Fruit fly (Drosophila melanogaster): ENCODE data around the gene Ccdc56.
A peak's percentile ranks its signal among the peaks of the same experiment; 100 is the strongest.

Gene Ccdc56

dm6 chr3L:11683819-11684521 lies 24.8 kb upstream of the Ccdc56 start, which contains the start of gene Sugb (continued):
- peak; percentile 24 for TF ChIP-seq CG33213 (GFP tag; optimal IDR thresholded peaks at IDR 0.05)
- TF ChIP-seq ase (GFP tag; IDR thresholded peaks at IDR 0.05), result no peak
- TF ChIP-seq C15 (GFP tag; IDR thresholded peaks at IDR 0.05), result no peak
- TF ChIP-seq CG6272 (GFP tag; IDR thresholded peaks at IDR 0.05), result peak; percentile 46; the same call in 1 of the 2 replicates
- no peak for TF ChIP-seq CG8281 (tag; optimal IDR thresholded peaks at IDR 0.05)
- TF ChIP-seq CG32532 (GFP tag; IDR thresholded peaks at IDR 0.05), result peak; percentile 69
- peak; percentile 48 for TF ChIP-seq Hey (tag; optimal IDR thresholded peaks at IDR 0.05)
- peak; percentile 56; the same call in 1 of the 2 replicates for TF ChIP-seq hbn (GFP tag; IDR thresholded peaks at IDR 0.05; ENCODE audit: partially characterized antibody)
- TF ChIP-seq CG12219 (GFP tag; optimal IDR thresholded peaks at IDR 0.05), result peak; percentile 14
- TF ChIP-seq Myb (GFP tag; optimal IDR thresholded peaks at IDR 0.05), result peak; percentile 41
- 0 out of 3 replicates have a peak, but pooled peaks have one; percentile 20 for TF ChIP-seq ken (GFP tag; IDR thresholded peaks at IDR 0.05)
- TF ChIP-seq Dad (GFP tag; optimal IDR thresholded peaks at IDR 0.05), result peak; percentile 28
- TF ChIP-seq Oli (tag; optimal IDR thresholded peaks at IDR 0.05), result peak; percentile 32
- TF ChIP-seq gfzf (GFP tag; optimal IDR thresholded peaks at IDR 0.05), result no peak
- TF ChIP-seq CG6765 (GFP tag; optimal IDR thresholded peaks at IDR 0.05), result peak; percentile 63
- TF ChIP-seq Spps (tag; optimal IDR thresholded peaks at IDR 0.05), result no peak
- peak; percentile 39 for TF ChIP-seq trem (tag; optimal IDR thresholded peaks at IDR 0.05)
- TF ChIP-seq CG6683 (GFP tag; optimal IDR thresholded peaks at IDR 0.05), result peak; percentile 40
- peak; percentile 38 for TF ChIP-seq CG2116 (GFP tag; optimal IDR thresholded peaks at IDR 0.05)
- TF ChIP-seq CG3838 (GFP tag; optimal IDR thresholded peaks at IDR 0.05), result peak; percentile 56
- TF ChIP-seq Ets97D (GFP tag; optimal IDR thresholded peaks at IDR 0.05), result peak; percentile 54
- TF ChIP-seq CG13624 (GFP tag; optimal IDR thresholded peaks at IDR 0.05), result peak; percentile 83
- peak; percentile 7 to 52 for TF ChIP-seq chif (GFP tag; optimal IDR thresholded peaks at IDR 0.05)
- TF ChIP-seq CG10366 (GFP tag; IDR thresholded peaks at IDR 0.05), result peak; percentile 40; the same call in 1 of the 2 replicates
- no peak for TF ChIP-seq Doc2 (GFP tag; IDR thresholded peaks at IDR 0.05)
- peak; percentile 58 for TF ChIP-seq CG17829 (tag; optimal IDR thresholded peaks at IDR 0.05)
- no peak for TF ChIP-seq Kr (GFP tag; optimal IDR thresholded peaks at IDR 0.05)
- peak; percentile 20 for TF ChIP-seq CG10979 (tag; optimal IDR thresholded peaks at IDR 0.05)
- peak; percentile 36 for TF ChIP-seq CG8944 (GFP tag; optimal IDR thresholded peaks at IDR 0.05)
- TF ChIP-seq wor (GFP tag; IDR thresholded peaks at IDR 0.05), result no peak
- no peak for TF ChIP-seq nerfin-2 (GFP tag; IDR thresholded peaks at IDR 0.05; ENCODE audit: partially characterized antibody)
- peak; percentile 67 for TF ChIP-seq Mad (GFP tag; optimal IDR thresholded peaks at IDR 0.05)
- no peak for TF ChIP-seq CG17186 (GFP tag; optimal IDR thresholded peaks at IDR 0.05)
- peak; percentile 55 for TF ChIP-seq CG9727 (GFP tag; optimal IDR thresholded peaks at IDR 0.05)
- TF ChIP-seq dysf (GFP tag; IDR thresholded peaks at IDR 0.05), result peak; percentile 66; the same call in 1 of the 3 replicates
- peak; percentile 56; the same call in 1 of the 2 replicates for TF ChIP-seq Ptx1 (GFP tag; IDR thresholded peaks at IDR 0.05)
- peak; percentile 15; the same call in 1 of the 2 replicates for TF ChIP-seq sens-2 (GFP tag; IDR thresholded peaks at IDR 0.05)
- TF ChIP-seq Antp (GFP tag; optimal IDR thresholded peaks at IDR 0.05), result peak; percentile 41
- TF ChIP-seq insv (GFP tag; optimal IDR thresholded peaks at IDR 0.05), result peak in 1 of 2 experiments; percentile 74
- peak; percentile 33 for TF ChIP-seq schlank (tag; optimal IDR thresholded peaks at IDR 0.05)
- TF ChIP-seq E2f1 (GFP tag; IDR thresholded peaks at IDR 0.05), result peak; percentile 41; the same call in 1 of the 2 replicates
- peak; percentile 10 for TF ChIP-seq MESR4 (GFP tag; optimal IDR thresholded peaks at IDR 0.05)
- peak; percentile 9 for TF ChIP-seq HHEX (GFP tag; optimal IDR thresholded peaks at IDR 0.05)

Data from whole organism, embryonic.